Fruit fly (Drosophila melanogaster) whole organism, larva: ENCODE data around the gene ND-PDSW.

Experiments used
- noc ChIP-seq: fragments of 200-800 bp; sonication (Bioruptor generic); optimal IDR thresholded peaks from 3 replicates; lab custom pipeline; 2019; ENCODE audit warnings: missing biosample characterization, mild to moderate bottlenecking, missing genetic modification characterization, moderate library complexity

The ND-PDSW gene

dm6 chr2L:3479697-3480442, 13.9 kb downstream of the ND-PDSW start:
- TF ChIP-seq noc, result peak; percentile 35

dm6 chr2L:3480443-3480839, 14.5 kb downstream of the ND-PDSW start:
- TF ChIP-seq noc, result no peak

dm6 chr2L:3482037-3482436, 16.1 kb downstream of the ND-PDSW start:
- TF ChIP-seq noc, result no peak

- TF ChIP-seq noc, result no peak
Measured at dm6 chr2L:3482712-3483111, 16.8 kb downstream of the ND-PDSW start.

- TF ChIP-seq noc, result no peak
Measured at dm6 chr2L:3483672-3484071, 17.7 kb downstream of the ND-PDSW start.

- no peak for TF ChIP-seq noc
Measured at dm6 chr2L:3484759-3485158, 18.8 kb downstream of the ND-PDSW start.

dm6 chr2L:3485506-3485905, 19.5 kb downstream of the ND-PDSW start:
- no peak for TF ChIP-seq noc

dm6 chr2L:3490971-3491370, 25.0 kb downstream of the ND-PDSW start, which contains the start of gene CG15414:
TSS of gene CG15414 (minus strand) at chr2L:3491071.
- TF ChIP-seq noc, result no peak

- TF ChIP-seq noc, result no peak
Measured at dm6 chr2L:3493475-3493874, 27.5 kb downstream of the ND-PDSW start.

- no peak for TF ChIP-seq noc
Measured at dm6 chr2L:3495465-3495864, 29.5 kb downstream of the ND-PDSW start.

dm6 chr2L:3504851-3505250, 38.9 kb downstream of the ND-PDSW start:
- no peak for TF ChIP-seq noc

- no peak for TF ChIP-seq noc
Measured at dm6 chr2L:3506322-3506721, 40.4 kb downstream of the ND-PDSW start.

dm6 chr2L:3506806-3507205, 40.8 kb downstream of the ND-PDSW start:
- TF ChIP-seq noc, result no peak

- TF ChIP-seq noc, result no peak
Measured at dm6 chr2L:3507209-3508164, 41.5 kb downstream of the ND-PDSW start, which contains the start of gene tim. TSS of gene tim (minus strand) at chr2L:3508119.

dm6 chr2L:3510002-3510401, 44.0 kb downstream of the ND-PDSW start, which contains the start of gene CG31954:
TSS of gene CG31954 (minus strand) at chr2L:3510102.
- no peak for TF ChIP-seq noc

- no peak for TF ChIP-seq noc
Measured at dm6 chr2L:3514569-3515191, 48.7 kb downstream of the ND-PDSW start, which contains the start of the genes LeuRS and CG17593. TSS of gene LeuRS (minus strand) at chr2L:3514656. TSS of gene CG17593 (plus strand) at chr2L:3514872.
